Fruit fly (Drosophila melanogaster): Measurements from ENCODE around the gene CG14082.

CG14082 gene

DNA sequence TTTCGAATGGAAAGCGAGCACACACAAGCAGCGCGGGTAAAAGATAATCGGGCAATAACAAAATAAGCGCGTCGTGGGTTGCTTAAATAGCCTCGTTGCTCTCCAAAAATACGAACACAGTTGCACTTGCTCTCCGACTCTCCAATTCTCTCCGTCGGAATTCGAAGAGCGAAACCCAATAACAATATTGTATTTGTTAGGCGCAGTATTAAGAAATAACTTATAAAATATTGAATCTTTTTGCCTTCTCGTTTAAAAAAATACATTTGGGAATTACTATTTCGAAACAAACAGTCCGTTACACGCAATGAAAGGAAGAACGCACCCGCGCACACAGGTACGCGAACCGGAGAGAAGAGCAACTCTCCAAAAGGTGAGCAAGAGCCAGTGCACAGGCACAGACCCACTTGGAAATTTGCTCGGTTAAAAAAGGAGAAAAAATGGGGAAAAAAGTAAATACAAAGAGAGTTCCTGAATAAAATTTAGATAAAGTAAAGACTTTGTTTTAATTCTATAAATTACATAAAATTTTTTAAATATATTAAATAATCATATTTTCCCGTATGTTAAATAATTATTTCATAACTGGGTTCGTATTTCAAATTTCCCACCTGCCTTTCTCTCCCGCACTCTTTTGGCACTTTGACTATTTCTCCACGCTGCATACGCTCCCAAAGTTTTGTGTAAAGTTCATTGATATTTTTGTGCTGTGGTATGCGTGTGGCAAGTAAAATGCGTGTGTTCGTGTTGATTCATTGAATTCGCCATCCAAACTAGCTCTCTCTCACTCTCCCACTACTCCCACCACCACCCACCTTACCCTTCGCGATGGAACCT lies 52.2 kb downstream of the CG14082 start, which contains the start of gene Mkp3:
Gene Mkp3, minus strand, starts transcription at position 63 of the 837 bp plus-strand sequence.
- peak; percentile 93 for TF ChIP-seq noc (tag; optimal IDR thresholded peaks at IDR 0.05)

dm6 chr3L:19085688-19086363 lies 52.9 kb downstream of the CG14082 start:
- peak; percentile 8 for TF ChIP-seq noc (tag; optimal IDR thresholded peaks at IDR 0.05)

dm6 chr3L:19083126-19083525 lies 55.6 kb downstream of the CG14082 start:
- TF ChIP-seq noc (tag; optimal IDR thresholded peaks at IDR 0.05): no peak

DNA sequence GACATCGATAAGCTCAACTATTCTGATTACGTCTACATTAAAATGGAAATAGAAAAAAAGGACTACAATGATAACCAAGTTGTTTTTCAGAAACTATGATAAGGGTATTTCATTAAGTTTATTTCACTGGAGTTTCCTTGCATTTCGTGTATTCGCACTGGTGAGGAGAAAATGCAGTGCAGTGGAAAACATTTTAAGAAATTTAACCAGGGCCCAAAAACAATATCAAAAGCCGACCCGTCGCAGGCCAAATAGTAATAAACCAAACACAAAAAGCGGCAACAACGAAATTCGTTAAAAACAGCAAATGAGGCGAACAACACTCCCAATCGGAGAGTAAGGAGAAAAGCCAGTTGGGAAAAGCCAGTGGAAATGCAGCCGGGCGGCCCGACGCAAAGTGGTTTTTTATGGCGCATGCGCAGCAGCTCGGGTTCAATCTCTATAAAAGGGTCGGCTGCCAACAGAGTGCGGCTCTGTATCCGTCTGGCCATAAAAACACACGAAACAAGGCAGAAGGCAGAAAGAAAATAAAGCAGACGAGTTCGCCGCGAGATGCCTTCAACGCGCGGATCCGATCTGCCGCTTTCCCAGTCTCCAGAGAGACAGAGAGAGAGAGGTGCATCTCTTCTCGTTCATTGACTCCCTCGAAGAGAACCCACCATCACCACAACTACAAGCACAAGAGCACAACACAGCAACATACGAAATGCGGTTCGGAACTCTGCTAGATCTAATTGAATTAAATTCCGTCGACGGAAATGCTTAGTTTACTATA lies 57.7 kb downstream of the CG14082 start:
- no peak for TF ChIP-seq noc (tag; optimal IDR thresholded peaks at IDR 0.05)

DNA sequence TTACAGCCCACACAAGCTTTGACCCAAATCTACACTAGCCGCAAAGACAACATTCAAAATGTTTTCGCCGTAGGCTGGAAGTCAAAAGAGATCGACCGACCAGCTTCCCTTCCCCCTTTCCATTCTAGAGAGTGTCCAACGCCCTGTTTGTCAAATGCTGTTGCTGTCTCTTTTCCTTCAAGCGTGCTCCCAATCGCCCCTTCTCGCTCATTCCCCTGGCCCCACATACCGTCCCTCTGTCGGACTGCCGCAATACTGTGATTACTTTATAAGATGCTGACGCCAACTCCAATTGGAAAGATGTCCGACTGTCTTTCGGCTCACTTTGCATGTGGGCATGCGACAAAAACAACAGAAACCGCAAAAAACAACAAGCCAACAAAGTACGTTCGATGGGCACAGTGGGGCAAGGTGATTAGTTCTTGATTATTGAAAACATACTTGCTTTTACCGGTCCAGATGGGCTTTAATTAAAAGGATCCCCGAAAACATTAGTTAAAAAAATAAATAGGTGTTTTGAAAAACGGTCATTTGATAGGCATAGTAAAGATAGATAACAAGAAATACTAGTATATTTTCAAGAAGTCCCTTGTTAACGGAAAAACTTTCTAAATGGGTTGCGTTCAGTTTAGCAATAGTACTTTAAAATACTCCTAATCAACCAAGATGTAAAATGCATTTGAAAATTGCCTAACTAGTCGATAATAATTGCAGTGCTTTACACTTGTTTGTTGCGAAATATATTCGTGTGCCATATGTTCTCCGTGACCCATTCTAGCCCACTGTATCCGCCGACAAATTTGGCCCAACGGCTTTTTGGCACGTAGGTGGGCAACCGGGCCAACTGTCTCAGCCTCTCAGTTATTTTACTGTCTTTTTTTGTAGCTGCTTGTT lies 58.7 kb downstream of the CG14082 start:
- TF ChIP-seq noc (tag; optimal IDR thresholded peaks at IDR 0.05): peak; percentile 31

DNA sequence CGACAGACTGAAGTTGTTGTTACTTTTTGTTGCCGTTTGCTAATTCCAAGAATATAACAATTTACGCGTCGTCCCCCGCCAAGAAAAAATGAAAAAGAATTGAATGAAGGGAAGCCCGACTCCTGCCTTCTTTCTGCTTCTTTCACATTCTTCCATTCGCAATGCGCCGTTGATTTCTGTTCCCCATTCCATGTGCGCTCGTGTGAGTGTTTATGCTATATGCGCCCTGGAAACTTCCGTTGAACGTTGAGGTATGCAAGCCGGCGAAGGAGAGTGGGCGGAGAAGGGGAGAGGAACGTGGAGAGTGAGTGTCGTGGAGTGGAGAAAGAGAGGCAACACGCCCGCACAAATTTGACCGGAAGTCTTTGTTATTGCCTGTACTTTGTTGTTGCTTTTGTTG lies 59.7 kb downstream of the CG14082 start:
- TF ChIP-seq noc (tag; optimal IDR thresholded peaks at IDR 0.05): no peak

- no peak for TF ChIP-seq noc (tag; optimal IDR thresholded peaks at IDR 0.05)
Measured at dm6 chr3L:19078444-19078843, 60.3 kb downstream of the CG14082 start.

DNA sequence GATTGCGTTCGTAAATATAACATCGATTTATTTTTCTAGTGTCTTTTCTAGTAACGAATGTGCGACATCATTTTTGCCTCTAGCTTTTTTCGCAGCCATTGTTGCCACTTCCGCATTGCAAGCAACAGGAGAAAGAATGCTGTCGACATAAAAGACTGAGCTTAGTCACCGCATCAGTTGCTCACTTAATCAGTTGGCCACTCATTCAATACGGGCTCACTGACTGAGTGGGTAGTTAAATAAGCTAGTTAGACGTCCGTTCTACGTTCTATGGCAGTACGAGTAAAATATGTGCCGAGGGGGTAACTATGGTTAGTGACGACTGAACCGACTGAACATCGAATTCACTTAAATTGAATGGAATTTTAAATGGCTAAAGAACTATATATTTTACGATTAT lies 62.8 kb downstream of the CG14082 start:
- no peak for TF ChIP-seq noc (tag; optimal IDR thresholded peaks at IDR 0.05)

dm6 chr3L:19074673-19075402 lies 63.9 kb downstream of the CG14082 start:
- TF ChIP-seq noc (tag; optimal IDR thresholded peaks at IDR 0.05): no peak

dm6 chr3L:19073909-19074239 lies 64.9 kb downstream of the CG14082 start:
- TF ChIP-seq noc (tag; optimal IDR thresholded peaks at IDR 0.05): no peak

- TF ChIP-seq noc (tag; optimal IDR thresholded peaks at IDR 0.05): no peak
Measured at dm6 chr3L:19073029-19073908, 65.5 kb downstream of the CG14082 start.

DNA sequence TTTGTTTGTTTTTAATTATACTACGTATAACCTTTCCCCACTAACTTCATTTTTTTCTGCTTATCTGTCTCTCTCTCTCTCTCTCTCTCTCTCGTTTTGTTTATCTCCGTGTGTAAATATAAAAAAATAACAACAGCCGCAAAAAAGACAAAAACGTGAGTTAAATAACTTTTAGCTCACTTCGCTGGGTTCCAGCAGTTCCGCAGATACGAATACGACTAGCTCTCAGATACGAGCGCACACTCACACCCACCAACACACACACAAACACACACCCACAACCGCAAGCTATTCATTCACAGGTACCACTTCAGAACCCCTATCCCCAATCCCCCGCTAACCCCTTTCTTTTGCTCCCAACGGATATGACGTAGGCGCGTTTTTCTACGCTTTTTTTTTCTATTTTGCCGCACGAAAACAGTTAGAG lies 66.6 kb downstream of the CG14082 start:
- TF ChIP-seq noc (tag; optimal IDR thresholded peaks at IDR 0.05): peak; percentile 48

dm6 chr3L:19071173-19071844 lies 67.5 kb downstream of the CG14082 start:
- no peak for TF ChIP-seq noc (tag; optimal IDR thresholded peaks at IDR 0.05)

Data from whole organism, larva.